Worm (Caenorhabditis elegans) whole organism, young adult: ENCODE results near the gene srz-6.
A peak's percentile ranks its signal among the peaks of the same experiment; 100 is the strongest.

ENCODE experiments used
- dpff-1 ChIP-seq: sonication (generic microtip); optimal IDR thresholded peaks from 2 replicates; lab custom pipeline; 2017; ENCODE audit warnings: mild to moderate bottlenecking, missing genetic modification characterization, missing compliant biosample characterization
- mcd-1 ChIP-seq: fragments of 200-800 bp; sonication (Bioruptor generic); IDR thresholded peaks from 2 replicates; pipeline ENCODE4 v1.3.6; 2022; ENCODE audit warnings: missing genetic modification reagents, missing genetic modification characterization, missing compliant biosample characterization
- nfya-1 ChIP-seq: sonication (generic microtip); optimal IDR thresholded peaks from 2 replicates; lab custom pipeline; 2017; ENCODE audit warnings: antibody characterized with exemption, missing compliant biosample characterization, missing genetic modification characterization, borderline replicate concordance; ENCODE audit not compliant: insufficient read depth
- unc-130 ChIP-seq: sonication (generic microtip); optimal IDR thresholded peaks from 2 replicates; lab custom pipeline; 2016; ENCODE audit warnings: missing genetic modification reagents, missing genetic modification characterization, missing compliant biosample characterization
- unc-62 ChIP-seq: fragments of 150-350 bp; optimal IDR thresholded peaks from 2 replicates; lab custom pipeline; 2014; ENCODE audit warnings: missing biosample characterization, missing genetic modification reagents, missing genetic modification characterization

- no peak for TF ChIP-seq nfya-1 (tag; lab: Kevin White, UChicago)
- TF ChIP-seq unc-62 (GFP tag; lab: Kevin White, UChicago), result peak; percentile 99
- peak; percentile 60 for TF ChIP-seq mcd-1 (GFP tag; lab: Robert Waterston, UW)
- no peak for TF ChIP-seq unc-130
- TF ChIP-seq dpff-1 (tag; lab: Kevin White, UChicago), result no peak
Measured at ce11 chrII:12518809-12519344, 26.8 kb downstream of the srz-6 start, which contains the start of gene srh-70.
